Fruit fly (Drosophila melanogaster) whole organism, prepupa: ENCODE data around the gene CalpB.

Experiments
- CG10631 ChIP-seq: fragments of 200-800 bp; sonication (Bioruptor generic); optimal IDR thresholded peaks from 2 replicates; lab custom pipeline; 2016; ENCODE audit warnings: missing biosample characterization, missing genetic modification characterization
- CG10669 ChIP-seq: fragments of 200-800 bp; sonication (Bioruptor generic); optimal IDR thresholded peaks from 3 replicates; lab custom pipeline; 2018; ENCODE audit warnings: missing biosample characterization, mild to moderate bottlenecking, missing genetic modification characterization, moderate library complexity
- CG11294 ChIP-seq: fragments of 200-800 bp; sonication (Bioruptor generic); IDR thresholded peaks from 2 replicates; pipeline ENCODE4 v1.3.6; 2022; ENCODE audit warnings: missing biosample characterization, missing genetic modification characterization
- CG15336 ChIP-seq: fragments of 200-800 bp; sonication (Bioruptor generic); IDR thresholded peaks from 2 replicates; pipeline ENCODE4 v1.3.6; 2022; ENCODE audit warnings: missing biosample characterization, missing genetic modification characterization
- CG1621 ChIP-seq: fragments of 200-800 bp; sonication (Bioruptor generic); optimal IDR thresholded peaks from 3 replicates; lab custom pipeline; 2018; ENCODE audit warnings: missing biosample characterization, mild to moderate bottlenecking, missing genetic modification characterization
- CG16779 ChIP-seq: fragments of 200-800 bp; sonication (Bioruptor generic); optimal IDR thresholded peaks from 3 replicates; lab custom pipeline; 2017; ENCODE audit warnings: missing biosample characterization, mild to moderate bottlenecking, missing genetic modification characterization
- CG3032 ChIP-seq: fragments of 200-800 bp; optimal IDR thresholded peaks from 2 replicates; lab custom pipeline; 2019; ENCODE audit warnings: missing biosample characterization, mild to moderate bottlenecking, missing genetic modification characterization, moderate library complexity
- CG31627 ChIP-seq: fragments of 200-800 bp; sonication (Bioruptor generic); optimal IDR thresholded peaks from 3 replicates; lab custom pipeline; 2016; ENCODE audit warnings: missing biosample characterization, missing genetic modification characterization
- CG32006 ChIP-seq: fragments of 200-800 bp; sonication (Bioruptor generic); optimal IDR thresholded peaks from 3 replicates; lab custom pipeline; 2017; ENCODE audit warnings: missing biosample characterization, mild to moderate bottlenecking, missing genetic modification characterization
- CG34406 ChIP-seq: fragments of 200-800 bp; sonication (Bioruptor generic); optimal IDR thresholded peaks from 3 replicates; lab custom pipeline; 2016; ENCODE audit warnings: missing biosample characterization, missing genetic modification characterization
- CG3919 ChIP-seq: fragments of 200-800 bp; sonication (Bioruptor generic); optimal IDR thresholded peaks from 3 replicates; lab custom pipeline; 2016; ENCODE audit warnings: missing biosample characterization, missing genetic modification characterization
- CG4318 ChIP-seq: fragments of 200-800 bp; sonication (Bioruptor generic); optimal IDR thresholded peaks from 3 replicates; lab custom pipeline; 2017; ENCODE audit warnings: missing biosample characterization, mild to moderate bottlenecking, missing genetic modification characterization
- CG6276 ChIP-seq: fragments of 200-800 bp; sonication (Bioruptor generic); optimal IDR thresholded peaks from 2 replicates; lab custom pipeline; 2017; ENCODE audit warnings: missing biosample characterization, mild to moderate bottlenecking, missing genetic modification characterization
- CG6792 ChIP-seq: fragments of 200-800 bp; sonication (Bioruptor generic); optimal IDR thresholded peaks from 3 replicates; lab custom pipeline; 2016; ENCODE audit warnings: missing biosample characterization, missing genetic modification characterization
- CG6808 ChIP-seq: fragments of 200-800 bp; sonication (Bioruptor generic); optimal IDR thresholded peaks from 3 replicates; lab custom pipeline; 2017; ENCODE audit warnings: missing biosample characterization, missing genetic modification characterization, mild to moderate bottlenecking, moderate library complexity, missing genetic modification reagents
- CG6854 ChIP-seq: fragments of 200-800 bp; sonication (Bioruptor generic); optimal IDR thresholded peaks from 2 replicates; lab custom pipeline; 2017; ENCODE audit warnings: missing biosample characterization, mild to moderate bottlenecking, missing genetic modification characterization
- CG7368 ChIP-seq: fragments of 200-800 bp; sonication (Bioruptor generic); optimal IDR thresholded peaks from 3 replicates; lab custom pipeline; 2016; ENCODE audit warnings: missing biosample characterization, missing genetic modification characterization
- CG8119 ChIP-seq: fragments of 200-800 bp; sonication (Bioruptor generic); IDR thresholded peaks from 3 replicates; pipeline ENCODE4 v1.3.6; 2022; ENCODE audit warnings: missing biosample characterization, missing genetic modification characterization
- CG8319 ChIP-seq: fragments of 200-800 bp; sonication (Bioruptor generic); optimal IDR thresholded peaks from 3 replicates; lab custom pipeline; 2016; ENCODE audit warnings: missing biosample characterization, missing genetic modification characterization
- CG8632 ChIP-seq: fragments of 200-800 bp; sonication (Bioruptor generic); optimal IDR thresholded peaks from 3 replicates; lab custom pipeline; 2016; ENCODE audit warnings: missing biosample characterization, missing genetic modification characterization
- Eip75B ChIP-seq: fragments of 200-800 bp; sonication (Bioruptor generic); optimal IDR thresholded peaks from 3 replicates; lab custom pipeline; 2016; ENCODE audit warnings: missing biosample characterization, missing genetic modification characterization
- Ets21C ChIP-seq: fragments of 200-800 bp; sonication (Bioruptor generic); optimal IDR thresholded peaks from 3 replicates; lab custom pipeline; 2016; ENCODE audit warnings: missing biosample characterization, missing genetic modification characterization
- Ets96B ChIP-seq: fragments of 200-800 bp; optimal IDR thresholded peaks from 2 replicates; lab custom pipeline; 2019; ENCODE audit warnings: missing biosample characterization, mild to moderate bottlenecking, missing genetic modification characterization, moderate library complexity
- Gug ChIP-seq: fragments of 200-800 bp; sonication (Bioruptor generic); IDR thresholded peaks from 2 replicates; pipeline ENCODE4 v1.3.6; 2022; ENCODE audit warnings: missing biosample characterization, missing genetic modification characterization
- Hr39 ChIP-seq: fragments of 200-800 bp; sonication (Bioruptor generic); optimal IDR thresholded peaks from 2 replicates; lab custom pipeline; 2016; ENCODE audit warnings: missing biosample characterization, missing genetic modification characterization
- Hr4 ChIP-seq: fragments of 200-800 bp; sonication (Bioruptor generic); optimal IDR thresholded peaks from 3 replicates; lab custom pipeline; 2016; ENCODE audit warnings: missing biosample characterization, missing genetic modification characterization
- Lpt ChIP-seq: fragments of 200-800 bp; sonication (Bioruptor generic); optimal IDR thresholded peaks from 3 replicates; lab custom pipeline; 2016; ENCODE audit warnings: missing biosample characterization, missing genetic modification characterization
- OdsH ChIP-seq: fragments of 200-800 bp; sonication (Bioruptor generic); optimal IDR thresholded peaks from 3 replicates; lab custom pipeline; 2016; ENCODE audit warnings: missing biosample characterization, missing genetic modification characterization
- Smox ChIP-seq: fragments of 200-800 bp; sonication (Bioruptor generic); optimal IDR thresholded peaks from 3 replicates; lab custom pipeline; 2016; ENCODE audit warnings: missing biosample characterization, missing genetic modification characterization
- Sox102F ChIP-seq: fragments of 200-800 bp; sonication (Bioruptor generic); optimal IDR thresholded peaks from 2 replicates; lab custom pipeline; 2016; ENCODE audit warnings: missing biosample characterization, mild to moderate bottlenecking, missing genetic modification characterization
- Sox14 ChIP-seq: fragments of 200-800 bp; sonication (Bioruptor generic); optimal IDR thresholded peaks from 3 replicates; lab custom pipeline; 2016; ENCODE audit warnings: missing biosample characterization, missing genetic modification characterization
- Sox15 ChIP-seq: fragments of 200-800 bp; sonication (Bioruptor generic); optimal IDR thresholded peaks from 3 replicates; lab custom pipeline; 2016; ENCODE audit warnings: missing biosample characterization, missing genetic modification characterization
- achi ChIP-seq: fragments of 200-800 bp; sonication (Bioruptor generic); optimal IDR thresholded peaks from 3 replicates; lab custom pipeline; 2016; ENCODE audit warnings: missing biosample characterization, missing genetic modification characterization
- acj6 ChIP-seq: fragments of 200-800 bp; sonication (Bioruptor generic); optimal IDR thresholded peaks from 3 replicates; lab custom pipeline; 2016; ENCODE audit warnings: missing biosample characterization, missing genetic modification characterization
- cyc ChIP-seq: fragments of 200-800 bp; sonication (Bioruptor generic); optimal IDR thresholded peaks from 3 replicates; lab custom pipeline; 2016; ENCODE audit warnings: missing biosample characterization, missing genetic modification characterization
- dac ChIP-seq: fragments of 200-800 bp; sonication (Bioruptor generic); optimal IDR thresholded peaks from 2 replicates; lab custom pipeline; 2017; ENCODE audit warnings: missing biosample characterization, mild to moderate bottlenecking, missing genetic modification characterization
- dsx ChIP-seq: fragments of 200-800 bp; optimal IDR thresholded peaks from 3 replicates; lab custom pipeline; 2019; ENCODE audit warnings: missing biosample characterization, mild to moderate bottlenecking, missing genetic modification characterization, moderate library complexity; ENCODE audit not compliant: poor library complexity, severe bottlenecking
- eg ChIP-seq: fragments of 200-800 bp; sonication (Bioruptor generic); IDR thresholded peaks from 3 replicates; pipeline ENCODE4 v1.3.6; 2022; ENCODE audit warnings: missing biosample characterization, missing genetic modification characterization
- fd85E ChIP-seq: fragments of 200-800 bp; sonication (Bioruptor generic); optimal IDR thresholded peaks from 3 replicates; lab custom pipeline; 2016; ENCODE audit warnings: missing biosample characterization, missing genetic modification characterization
- lz ChIP-seq: fragments of 200-800 bp; sonication (Bioruptor generic); optimal IDR thresholded peaks from 3 replicates; lab custom pipeline; 2016; ENCODE audit warnings: missing biosample characterization, missing genetic modification characterization
- net ChIP-seq: fragments of 200-800 bp; sonication (Bioruptor generic); optimal IDR thresholded peaks from 3 replicates; lab custom pipeline; 2016; ENCODE audit warnings: missing biosample characterization, missing genetic modification characterization
- salr ChIP-seq, 2 experiments: fragments of 200-800 bp; sonication (Bioruptor generic); optimal IDR thresholded peaks; 3 replicates each; lab custom pipeline; 2016 to 2018; ENCODE audit warnings: missing biosample characterization in 2 of 2, missing genetic modification characterization in 2 of 2, mild to moderate bottlenecking in 1 of 2
- spab ChIP-seq: fragments of 200-800 bp; sonication (Bioruptor generic); optimal IDR thresholded peaks from 2 replicates; lab custom pipeline; 2017; ENCODE audit warnings: missing biosample characterization, mild to moderate bottlenecking, missing genetic modification characterization, missing genetic modification reagents
- ss ChIP-seq, 2 experiments: fragments of 200-800 bp; sonication (Bioruptor generic); optimal IDR thresholded peaks; 2 replicates in 1 of 2; 3 replicates in 1 of 2; lab custom pipeline; 2017 to 2018; ENCODE audit warnings: mild to moderate bottlenecking in 2 of 2, missing biosample characterization in 2 of 2, missing genetic modification characterization in 2 of 2, moderate library complexity in 1 of 2
- topi ChIP-seq: fragments of 200-800 bp; sonication (Bioruptor generic); optimal IDR thresholded peaks from 3 replicates; lab custom pipeline; 2016; ENCODE audit warnings: missing biosample characterization, missing genetic modification characterization

CalpB gene

DNA sequence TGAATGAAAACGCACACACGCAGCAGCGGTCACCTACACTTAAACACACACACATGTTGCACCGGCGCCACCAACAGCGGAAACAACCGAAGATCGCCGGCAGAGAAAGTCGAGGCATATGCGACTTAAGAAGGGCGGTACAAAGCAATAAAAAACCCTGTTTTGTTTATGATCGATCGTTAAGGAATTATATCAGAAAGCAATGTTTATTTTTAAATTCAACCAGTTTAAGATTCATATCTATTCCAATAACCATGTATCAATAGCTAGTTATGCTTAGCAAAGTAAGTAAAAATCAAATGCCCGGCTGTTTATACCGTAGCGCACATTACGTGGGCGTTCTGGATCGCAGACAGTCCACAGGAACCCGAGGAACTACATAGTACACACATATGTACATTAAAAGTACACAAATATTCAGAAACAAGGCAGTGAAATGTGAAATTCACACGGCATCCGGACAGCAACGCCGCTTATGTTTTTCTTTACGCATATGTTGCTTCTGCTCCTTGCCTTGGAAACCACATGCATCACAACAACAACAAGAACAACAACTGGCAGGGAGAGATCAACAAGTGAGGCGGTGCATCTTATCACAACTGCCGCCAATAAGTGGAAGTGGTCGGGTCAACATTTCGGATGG, 32.7 kb upstream of the CalpB start (continued):
- TF ChIP-seq CG16779 (tag; lab: Kevin White, UChicago) (peak; percentile 92), Lpt (GFP tag; lab: Kevin White, UChicago) (peak; percentile 95), spab (peak; percentile 93), CG11294 (GFP tag; lab: Robert Waterston, UW) (peak; percentile 92), CG31627 (GFP tag; lab: Kevin White, UChicago) (peak; percentile 95), Sox102F (GFP tag; lab: Kevin White, UChicago) (peak; percentile 97), Hr4 (peak; percentile 94), CG6792 (GFP tag; lab: Kevin White, UChicago) (peak; percentile 92), net (GFP tag; lab: Kevin White, UChicago) (peak; percentile 93), fd85E (peak; percentile 86), CG6854 (GFP tag; lab: Kevin White, UChicago) (peak; percentile 94), CG3919 (peak; percentile 97), CG3032 (tag; lab: Kevin White, UChicago) (peak; percentile 91), Smox (peak; percentile 93), CG34406 (GFP tag; lab: Kevin White, UChicago) (peak; percentile 88), CG8632 (GFP tag; lab: Kevin White, UChicago) (peak; percentile 85), CG10669 (GFP tag; lab: Kevin White, UChicago) (peak; percentile 95)

- TF ChIP-seq Sox15 (no peak), Ets21C (GFP tag; lab: Kevin White, UChicago) (no peak), CG8319 (GFP tag; lab: Kevin White, UChicago) (no peak), ss (GFP tag; optimal IDR thresholded peaks at IDR 0.05; lab: Kevin White, UChicago) (peak in 1 of 2 experiments; percentile 29), CG6276 (GFP tag; lab: Kevin White, UChicago) (no peak), cyc (GFP tag; lab: Kevin White, UChicago) (no peak), OdsH (GFP tag; lab: Kevin White, UChicago) (peak; percentile 6), spab (no peak), CG32006 (GFP tag; lab: Kevin White, UChicago) (no peak), Ets96B (peak; percentile 59), CG15336 (GFP tag; lab: Robert Waterston, UW) (peak; percentile 81), CG8632 (GFP tag; lab: Kevin White, UChicago) (peak; percentile 21), Hr39 (GFP tag; lab: Kevin White, UChicago) (no peak), salr (GFP tag; optimal IDR thresholded peaks at IDR 0.05; lab: Kevin White, UChicago) (no peak), Lpt (GFP tag; lab: Kevin White, UChicago) (no peak), acj6 (GFP tag; lab: Kevin White, UChicago) (peak; percentile 44), CG1621 (tag; lab: Kevin White, UChicago) (no peak), Hr4 (peak; percentile 25), Sox102F (GFP tag; lab: Kevin White, UChicago) (no peak), achi (GFP tag; lab: Kevin White, UChicago) (peak; percentile 39), CG16779 (tag; lab: Kevin White, UChicago) (no peak), Eip75B (no peak), eg (GFP tag; lab: Robert Waterston, UW) (peak; percentile 79; the same call in 2 of the 3 replicates), fd85E (no peak), CG10631 (GFP tag; lab: Kevin White, UChicago) (peak; percentile 31), CG31627 (GFP tag; lab: Kevin White, UChicago) (no peak), CG8119 (GFP tag; lab: Robert Waterston, UW) (peak; percentile 64), Smox (no peak), CG34406 (GFP tag; lab: Kevin White, UChicago) (peak; percentile 41), CG6808 (no peak), CG6792 (GFP tag; lab: Kevin White, UChicago) (no peak), dac (no peak), Sox14 (GFP tag; lab: Kevin White, UChicago) (no peak), Gug (peak; percentile 59), CG7368 (GFP tag; lab: Kevin White, UChicago) (peak; percentile 5), dsx (GFP tag; lab: Kevin White, UChicago) (peak; percentile 52), CG11294 (GFP tag; lab: Robert Waterston, UW) (0 out of 2 replicates have a peak, but pooled peaks have one; percentile 19), CG4318 (GFP tag; lab: Kevin White, UChicago) (no peak), topi (GFP tag; lab: Kevin White, UChicago) (no peak), CG3032 (tag; lab: Kevin White, UChicago) (peak; percentile 61), lz (GFP tag; lab: Kevin White, UChicago) (no peak), net (GFP tag; lab: Kevin White, UChicago) (no peak)
These were observed 31.9 kb upstream of the CalpB start for dm6 chr3L:9856430-9857218.
